Fruit fly (Drosophila melanogaster): Measurements from ENCODE around the gene Rpn2.

DNA sequence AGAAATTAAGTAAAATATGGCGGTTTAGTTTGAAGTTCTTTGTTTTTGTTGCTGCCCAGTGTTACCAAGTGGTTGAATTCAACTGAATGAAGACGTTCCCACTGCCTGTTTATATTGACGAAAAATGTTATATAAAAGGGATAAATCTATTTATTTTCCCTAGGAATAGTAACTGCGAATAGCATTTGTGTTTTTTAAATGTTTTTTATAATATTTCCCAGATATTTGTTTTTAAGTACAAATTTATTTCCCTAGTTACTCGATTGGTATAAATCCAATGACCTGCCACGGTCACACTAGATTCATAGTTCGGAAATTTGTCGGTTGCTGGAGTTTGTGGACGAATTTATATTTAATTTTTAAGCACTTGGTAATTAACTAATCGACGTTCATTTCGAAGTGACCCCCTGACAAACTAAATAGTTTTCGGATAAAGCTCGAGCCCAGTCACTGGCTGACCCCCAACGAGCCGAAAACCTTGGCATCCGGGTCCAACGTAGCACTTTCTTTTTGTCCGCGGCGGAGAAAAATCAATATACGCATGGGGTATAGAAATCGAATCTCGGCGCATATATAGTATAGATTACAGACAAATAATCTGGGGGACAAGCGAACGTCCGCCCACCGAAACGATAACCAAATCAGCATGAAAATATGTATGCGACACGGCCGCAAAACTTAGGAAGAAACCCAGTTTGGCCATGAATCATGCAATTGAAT lies 22.3 kb upstream of the Rpn2 start, which contains the start of the genes dgt6 and Vha100-1:
- TF ChIP-seq OdsH (GFP tag; optimal IDR thresholded peaks at IDR 0.05): no peak
- no peak for TF ChIP-seq Eip75B (GFP tag; optimal IDR thresholded peaks at IDR 0.05)
- TF ChIP-seq CG11762 (GFP tag; optimal IDR thresholded peaks at IDR 0.05; ENCODE audit: insufficient read depth): no peak
- TF ChIP-seq CG16779 (tag; optimal IDR thresholded peaks at IDR 0.05): no peak
- TF ChIP-seq Hr4 (GFP tag; optimal IDR thresholded peaks at IDR 0.05): no peak
- no peak for TF ChIP-seq Sox102F (GFP tag; optimal IDR thresholded peaks at IDR 0.05)
- TF ChIP-seq CG6276 (GFP tag; optimal IDR thresholded peaks at IDR 0.05): no peak
- no peak for TF ChIP-seq Hr39 (GFP tag; optimal IDR thresholded peaks at IDR 0.05)
